Fruit fly (Drosophila melanogaster) whole organism, prepupa: ENCODE data around the gene CG2124.

ENCODE experiments used
- CG10669 ChIP-seq: fragments of 200-800 bp; sonication (Bioruptor generic); optimal IDR thresholded peaks from 3 replicates; lab custom pipeline; 2018; ENCODE audit warnings: missing biosample characterization, mild to moderate bottlenecking, missing genetic modification characterization, moderate library complexity
- CG3032 ChIP-seq: fragments of 200-800 bp; optimal IDR thresholded peaks from 2 replicates; lab custom pipeline; 2019; ENCODE audit warnings: missing biosample characterization, mild to moderate bottlenecking, missing genetic modification characterization, moderate library complexity
- CG31627 ChIP-seq: fragments of 200-800 bp; sonication (Bioruptor generic); optimal IDR thresholded peaks from 3 replicates; lab custom pipeline; 2016; ENCODE audit warnings: missing biosample characterization, missing genetic modification characterization
- CG3919 ChIP-seq: fragments of 200-800 bp; sonication (Bioruptor generic); optimal IDR thresholded peaks from 3 replicates; lab custom pipeline; 2016; ENCODE audit warnings: missing biosample characterization, missing genetic modification characterization
- CG6854 ChIP-seq: fragments of 200-800 bp; sonication (Bioruptor generic); optimal IDR thresholded peaks from 2 replicates; lab custom pipeline; 2017; ENCODE audit warnings: missing biosample characterization, mild to moderate bottlenecking, missing genetic modification characterization
- Ets21C ChIP-seq: fragments of 200-800 bp; sonication (Bioruptor generic); optimal IDR thresholded peaks from 3 replicates; lab custom pipeline; 2016; ENCODE audit warnings: missing biosample characterization, missing genetic modification characterization
- Gug ChIP-seq: fragments of 200-800 bp; sonication (Bioruptor generic); IDR thresholded peaks from 2 replicates; pipeline ENCODE4 v1.3.6; 2022; ENCODE audit warnings: missing biosample characterization, missing genetic modification characterization
- Lpt ChIP-seq: fragments of 200-800 bp; sonication (Bioruptor generic); optimal IDR thresholded peaks from 3 replicates; lab custom pipeline; 2016; ENCODE audit warnings: missing biosample characterization, missing genetic modification characterization
- OdsH ChIP-seq: fragments of 200-800 bp; sonication (Bioruptor generic); optimal IDR thresholded peaks from 3 replicates; lab custom pipeline; 2016; ENCODE audit warnings: missing biosample characterization, missing genetic modification characterization
- Smox ChIP-seq: fragments of 200-800 bp; sonication (Bioruptor generic); optimal IDR thresholded peaks from 3 replicates; lab custom pipeline; 2016; ENCODE audit warnings: missing biosample characterization, missing genetic modification characterization
- Sox102F ChIP-seq: fragments of 200-800 bp; sonication (Bioruptor generic); optimal IDR thresholded peaks from 2 replicates; lab custom pipeline; 2016; ENCODE audit warnings: missing biosample characterization, mild to moderate bottlenecking, missing genetic modification characterization
- topi ChIP-seq: fragments of 200-800 bp; sonication (Bioruptor generic); optimal IDR thresholded peaks from 3 replicates; lab custom pipeline; 2016; ENCODE audit warnings: missing biosample characterization, missing genetic modification characterization
- vri ChIP-seq: fragments of 200-800 bp; sonication (Bioruptor generic); optimal IDR thresholded peaks from 3 replicates; lab custom pipeline; 2016; ENCODE audit warnings: missing biosample characterization, mild to moderate bottlenecking, missing genetic modification characterization

dm6 chrX:10576993-10577392, 18.9 kb upstream of the CG2124 start:
- TF ChIP-seq CG3032 (tag; lab: Kevin White, UChicago): no peak
- TF ChIP-seq vri: no peak
- no peak for TF ChIP-seq topi (GFP tag; lab: Kevin White, UChicago)
- no peak for TF ChIP-seq CG10669
- TF ChIP-seq CG31627 (GFP tag; lab: Kevin White, UChicago): no peak
- TF ChIP-seq Ets21C: no peak
- no peak for TF ChIP-seq CG3919 (GFP tag; lab: Kevin White, UChicago)
- no peak for TF ChIP-seq Smox (GFP tag; lab: Kevin White, UChicago)
- no peak for TF ChIP-seq Sox102F (GFP tag; lab: Kevin White, UChicago)
- TF ChIP-seq Gug: no peak
- TF ChIP-seq Lpt (GFP tag; lab: Kevin White, UChicago): no peak
- TF ChIP-seq OdsH (GFP tag; lab: Kevin White, UChicago): no peak
- no peak for TF ChIP-seq CG6854 (GFP tag; lab: Kevin White, UChicago)
